Fruit fly (Drosophila melanogaster) whole organism, embryonic: ENCODE results near the gene CG6901.

Experiments
- ATbp ChIP-seq: fragments of 200-800 bp; sonication (Bioruptor generic); optimal IDR thresholded peaks from 2 replicates; lab custom pipeline; 2017; ENCODE audit warnings: missing biosample characterization, mild to moderate bottlenecking, missing genetic modification characterization, missing genetic modification reagents
- Ada2b ChIP-seq: fragments of 200-800 bp; sonication (Bioruptor generic); IDR thresholded peaks from 2 replicates; pipeline ENCODE4 v1.3.6; 2022; ENCODE audit warnings: missing biosample characterization, missing genetic modification characterization
- Atf6 ChIP-seq: fragments of 200-800 bp; sonication (Bioruptor generic); IDR thresholded peaks from 2 replicates; pipeline ENCODE4 v1.3.6; 2022; ENCODE audit warnings: missing biosample characterization, missing genetic modification characterization
- Blimp-1 ChIP-seq: fragments of 200-800 bp; sonication (Bioruptor generic); optimal IDR thresholded peaks from 3 replicates; lab custom pipeline; 2018; ENCODE audit warnings: missing biosample characterization, missing genetic modification characterization, mild to moderate bottlenecking, moderate library complexity, missing genetic modification reagents
- C15 ChIP-seq: fragments of 200-800 bp; sonication (Bioruptor generic); IDR thresholded peaks from 3 replicates; pipeline ENCODE4 v1.3.6; 2022; ENCODE audit warnings: missing biosample characterization, missing genetic modification characterization
- CG10209 ChIP-seq: fragments of 200-800 bp; sonication (Bioruptor generic); optimal IDR thresholded peaks from 3 replicates; lab custom pipeline; 2017; ENCODE audit warnings: missing biosample characterization, mild to moderate bottlenecking, missing genetic modification characterization, missing genetic modification reagents
- CG1024 ChIP-seq: fragments of 200-800 bp; sonication (Bioruptor generic); IDR thresholded peaks from 2 replicates; pipeline ENCODE4 v1.3.6; 2022; ENCODE audit warnings: missing biosample characterization, missing genetic modification characterization
- CG10543 ChIP-seq: fragments of 200-800 bp; sonication (Bioruptor generic); optimal IDR thresholded peaks from 3 replicates; lab custom pipeline; 2017; ENCODE audit warnings: missing biosample characterization, mild to moderate bottlenecking, missing genetic modification characterization, moderate library complexity
- CG11504 ChIP-seq: fragments of 200-800 bp; sonication (Bioruptor generic); optimal IDR thresholded peaks from 3 replicates; lab custom pipeline; 2019; ENCODE audit warnings: missing biosample characterization, mild to moderate bottlenecking, missing genetic modification characterization, moderate library complexity
- CG11695 ChIP-seq: fragments of 200-800 bp; sonication (Bioruptor generic); IDR thresholded peaks from 3 replicates; pipeline ENCODE4 v1.3.6; 2022; ENCODE audit warnings: missing biosample characterization, missing genetic modification characterization
- CG12769 ChIP-seq: fragments of 200-800 bp; sonication (Bioruptor generic); optimal IDR thresholded peaks from 2 replicates; lab custom pipeline; 2019; ENCODE audit warnings: missing biosample characterization, mild to moderate bottlenecking, missing genetic modification characterization, moderate library complexity
- CG15514 ChIP-seq: fragments of 200-800 bp; sonication (Bioruptor generic); optimal IDR thresholded peaks from 3 replicates; lab custom pipeline; 2017; ENCODE audit warnings: missing biosample characterization, missing genetic modification characterization, mild to moderate bottlenecking, moderate library complexity, missing genetic modification reagents
- CG17802 ChIP-seq: fragments of 200-800 bp; sonication (Bioruptor generic); optimal IDR thresholded peaks from 2 replicates; lab custom pipeline; 2018; ENCODE audit warnings: missing biosample characterization, mild to moderate bottlenecking, missing genetic modification characterization, moderate library complexity
- CG17829 ChIP-seq: fragments of 200-800 bp; optimal IDR thresholded peaks from 2 replicates; lab custom pipeline; 2019; ENCODE audit warnings: missing biosample characterization, mild to moderate bottlenecking, missing genetic modification characterization, moderate library complexity
- CG31441 ChIP-seq: fragments of 200-800 bp; sonication (Bioruptor generic); IDR thresholded peaks from 2 replicates; pipeline ENCODE4 v1.3.6; 2022; ENCODE audit warnings: missing biosample characterization, missing genetic modification characterization
- CG4404 ChIP-seq: fragments of 200-800 bp; sonication (Bioruptor generic); IDR thresholded peaks from 2 replicates; pipeline ENCODE4 v1.3.6; 2022; ENCODE audit warnings: missing biosample characterization, missing genetic modification characterization
- CG7963 ChIP-seq: fragments of 200-800 bp; sonication (Bioruptor generic); IDR thresholded peaks from 3 replicates; pipeline ENCODE4 v1.3.6; 2022; ENCODE audit warnings: missing biosample characterization, missing genetic modification characterization; ENCODE audit not compliant: partially characterized antibody
- CG8290 ChIP-seq, 3 experiments: fragments of 200-800 bp; sonication (Bioruptor generic); optimal IDR thresholded peaks; 2 replicates each; lab custom pipeline; 2016 to 2019; ENCODE audit warnings: missing biosample characterization in 3 of 3, missing genetic modification characterization in 3 of 3, mild to moderate bottlenecking in 2 of 3, moderate library complexity in 1 of 3
- CG9437 ChIP-seq: fragments of 200-800 bp; sonication (Bioruptor generic); optimal IDR thresholded peaks from 2 replicates; lab custom pipeline; 2018; ENCODE audit warnings: missing biosample characterization, mild to moderate bottlenecking, missing genetic modification characterization
- Camta ChIP-seq: fragments of 200-800 bp; sonication (Bioruptor generic); optimal IDR thresholded peaks from 2 replicates; lab custom pipeline; 2016; ENCODE audit warnings: missing biosample characterization, missing genetic modification characterization
- Chrac-16 ChIP-seq: fragments of 200-800 bp; sonication (Bioruptor generic); optimal IDR thresholded peaks from 3 replicates; lab custom pipeline; 2016; ENCODE audit warnings: missing biosample characterization, missing genetic modification characterization
- D19A ChIP-seq: fragments of 200-800 bp; optimal IDR thresholded peaks from 3 replicates; lab custom pipeline; 2019; ENCODE audit warnings: missing biosample characterization, mild to moderate bottlenecking, missing genetic modification characterization, moderate library complexity
- Deaf1 ChIP-seq: fragments of 200-800 bp; optimal IDR thresholded peaks from 3 replicates; lab custom pipeline; 2019; ENCODE audit warnings: missing biosample characterization, mild to moderate bottlenecking, missing genetic modification characterization, moderate library complexity
- Dek ChIP-seq: fragments of 200-800 bp; sonication (Bioruptor generic); optimal IDR thresholded peaks from 3 replicates; lab custom pipeline; 2019; ENCODE audit warnings: missing biosample characterization, mild to moderate bottlenecking, missing genetic modification characterization, moderate library complexity
- Dip2 ChIP-seq: fragments of 200-800 bp; sonication (Bioruptor generic); IDR thresholded peaks from 2 replicates; pipeline ENCODE4 v1.3.6; 2022; ENCODE audit warnings: missing biosample characterization, missing genetic modification characterization
- ERR ChIP-seq: fragments of 200-800 bp; sonication (Bioruptor generic); optimal IDR thresholded peaks from 2 replicates; lab custom pipeline; 2016; ENCODE audit warnings: missing biosample characterization, missing genetic modification characterization
- GATAe ChIP-seq: fragments of 200-800 bp; sonication (Bioruptor generic); conservative IDR thresholded peaks from 2 replicates; pipeline ENCODE4 v1.3.6; 2022; ENCODE audit warnings: missing biosample characterization, missing genetic modification characterization
- H15 ChIP-seq: fragments of 200-800 bp; sonication (Bioruptor generic); IDR thresholded peaks from 3 replicates; pipeline ENCODE4 v1.3.6; 2022; ENCODE audit warnings: missing biosample characterization, missing genetic modification characterization
- NFAT ChIP-seq: fragments of 200-800 bp; sonication (Bioruptor generic); IDR thresholded peaks from 2 replicates; pipeline ENCODE4 v1.3.6; 2022; ENCODE audit warnings: missing biosample characterization, missing genetic modification characterization
- Nf-YA ChIP-seq: fragments of 200-800 bp; sonication (Bioruptor generic); IDR thresholded peaks from 2 replicates; pipeline ENCODE4 v1.3.6; 2022; ENCODE audit warnings: missing biosample characterization, missing genetic modification characterization
- Poxn ChIP-seq: fragments of 200-800 bp; sonication (Bioruptor generic); IDR thresholded peaks from 2 replicates; pipeline ENCODE4 v1.3.6; 2022; ENCODE audit warnings: missing biosample characterization, missing genetic modification characterization
- Sox100B ChIP-seq: fragments of 200-800 bp; sonication (Bioruptor generic); optimal IDR thresholded peaks from 3 replicates; lab custom pipeline; 2018; ENCODE audit warnings: missing biosample characterization, mild to moderate bottlenecking, missing genetic modification characterization
- Sry-δ ChIP-seq: fragments of 200-800 bp; sonication (Bioruptor generic); optimal IDR thresholded peaks from 2 replicates; lab custom pipeline; 2016; ENCODE audit warnings: missing biosample characterization, missing genetic modification characterization
- chn ChIP-seq: fragments of 200-800 bp; sonication (Bioruptor generic); optimal IDR thresholded peaks from 2 replicates; lab custom pipeline; 2016; ENCODE audit warnings: missing biosample characterization, missing genetic modification characterization
- cwo ChIP-seq: fragments of 200-800 bp; sonication (Bioruptor generic); optimal IDR thresholded peaks from 3 replicates; lab custom pipeline; 2017; ENCODE audit warnings: missing biosample characterization, missing genetic modification characterization, mild to moderate bottlenecking, moderate library complexity, missing genetic modification reagents
- gcm ChIP-seq: fragments of 200-800 bp; sonication (Bioruptor generic); optimal IDR thresholded peaks from 2 replicates; lab custom pipeline; 2019; ENCODE audit warnings: missing biosample characterization, mild to moderate bottlenecking, missing genetic modification characterization, moderate library complexity
- ind ChIP-seq: fragments of 200-800 bp; sonication (Bioruptor generic); optimal IDR thresholded peaks from 3 replicates; lab custom pipeline; 2016; ENCODE audit warnings: missing biosample characterization, missing genetic modification characterization
- maf-S ChIP-seq: fragments of 200-800 bp; sonication (Bioruptor generic); optimal IDR thresholded peaks from 2 replicates; lab custom pipeline; 2016; ENCODE audit warnings: missing biosample characterization, missing genetic modification characterization
- oc ChIP-seq: fragments of 200-800 bp; sonication (Bioruptor generic); optimal IDR thresholded peaks from 2 replicates; lab custom pipeline; 2018; ENCODE audit warnings: missing biosample characterization, mild to moderate bottlenecking, missing genetic modification characterization, moderate library complexity
- odd ChIP-seq: fragments of 200-800 bp; sonication (Bioruptor generic); optimal IDR thresholded peaks from 2 replicates; lab custom pipeline; 2017; ENCODE audit warnings: missing biosample characterization, mild to moderate bottlenecking, missing genetic modification characterization
- p53 ChIP-seq: fragments of 200-800 bp; sonication (Bioruptor generic); optimal IDR thresholded peaks from 2 replicates; lab custom pipeline; 2016; ENCODE audit warnings: missing biosample characterization, missing genetic modification characterization
- phol ChIP-seq: fragments of 200-800 bp; sonication (Bioruptor generic); optimal IDR thresholded peaks from 3 replicates; lab custom pipeline; 2018; ENCODE audit warnings: missing biosample characterization, mild to moderate bottlenecking, missing genetic modification characterization, moderate library complexity
- prd ChIP-seq, 3 experiments: fragments of >200 bp in 2 of 3; fragments of 200-800 bp in 1 of 3; sonication (Bioruptor generic) in 1 of 3; optimal IDR thresholded peaks in 2 of 3; IDR thresholded peaks in 1 of 3; 2 replicates in 2 of 3; 3 replicates in 1 of 3; pipeline versions ENCODE4 v1.3.6 to Lab custom; 2017 to 2022; ENCODE audit warnings: missing biosample characterization in 1 of 3, missing genetic modification characterization in 1 of 3
- pros ChIP-seq: fragments of 200-800 bp; sonication (Bioruptor generic); optimal IDR thresholded peaks from 3 replicates; lab custom pipeline; 2019; ENCODE audit warnings: missing biosample characterization, mild to moderate bottlenecking, missing genetic modification characterization, moderate library complexity
- pum ChIP-seq: fragments of 200-800 bp; sonication (Bioruptor generic); optimal IDR thresholded peaks from 2 replicates; lab custom pipeline; 2016; ENCODE audit warnings: missing biosample characterization, missing genetic modification characterization
- ranshi ChIP-seq: fragments of 200-800 bp; sonication (Bioruptor generic); IDR thresholded peaks from 2 replicates; pipeline ENCODE4 v1.3.6; 2022; ENCODE audit warnings: missing biosample characterization, missing genetic modification characterization
- row ChIP-seq: fragments of 200-800 bp; sonication (Bioruptor generic); IDR thresholded peaks from 3 replicates; pipeline ENCODE4 v1.3.6; 2022; ENCODE audit warnings: missing biosample characterization, missing genetic modification characterization
- sqz ChIP-seq: fragments of 200-800 bp; sonication (Bioruptor generic); optimal IDR thresholded peaks from 3 replicates; lab custom pipeline; 2018; ENCODE audit warnings: missing biosample characterization, mild to moderate bottlenecking, missing genetic modification characterization
- tx ChIP-seq: fragments of 200-800 bp; sonication (Bioruptor generic); optimal IDR thresholded peaks from 2 replicates; lab custom pipeline; 2016; ENCODE audit warnings: missing biosample characterization, missing genetic modification characterization
- unc-4 ChIP-seq: fragments of 200-800 bp; sonication (Bioruptor generic); IDR thresholded peaks from 2 replicates; pipeline ENCODE4 v1.3.6; 2022; ENCODE audit warnings: missing biosample characterization, missing genetic modification characterization; ENCODE audit not compliant: partially characterized antibody

CG6901 gene

DNA sequence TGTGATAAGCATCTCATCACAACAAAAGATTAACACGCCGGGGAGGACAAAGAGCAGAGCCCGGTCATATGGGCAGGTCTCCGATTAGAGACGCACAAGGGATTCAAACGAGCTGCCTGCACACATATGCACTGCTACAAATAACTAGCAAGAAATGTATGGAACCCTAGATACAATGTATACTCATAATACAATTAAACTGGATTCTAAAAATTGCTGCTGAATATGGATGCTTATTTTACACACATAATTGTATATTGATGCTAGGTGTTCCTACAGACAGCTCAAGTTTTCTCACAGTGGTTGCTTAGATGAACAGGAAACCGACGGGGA lies 13.8 kb downstream of the CG6901 start (continued):
- TF ChIP-seq Nf-YA (GFP tag; lab: Robert Waterston, UW) (no peak), CG7963 (no peak), ATbp (GFP tag; lab: Kevin White, UChicago) (no peak), pum (peak; percentile 70), phol (tag; lab: Kevin White, UChicago) (peak; percentile 78), unc-4 (GFP tag; lab: Robert Waterston, UW) (no peak), sqz (GFP tag; lab: Kevin White, UChicago) (no peak), Ada2b (GFP tag; lab: Robert Waterston, UW) (no peak), p53 (GFP tag; lab: Kevin White, UChicago) (no peak), pros (GFP tag; lab: Kevin White, UChicago) (peak; percentile 42), Dip2 (GFP tag; lab: Robert Waterston, UW) (no peak), maf-S (GFP tag; lab: Kevin White, UChicago) (no peak), CG11504 (tag; lab: Kevin White, UChicago) (peak; percentile 37), Sry-δ (GFP tag; lab: Kevin White, UChicago) (peak; percentile 15), oc (tag; lab: Kevin White, UChicago) (peak; percentile 36), Camta (GFP tag; lab: Kevin White, UChicago) (peak; percentile 56), Sox100B (GFP tag; lab: Kevin White, UChicago) (no peak), odd (no peak), chn (peak; percentile 75), CG10543 (GFP tag; lab: Kevin White, UChicago) (no peak), prd (optimal IDR thresholded peaks at IDR 0.05; lab: Kevin White, UChicago) (no peak), prd (GFP tag; IDR thresholded peaks at IDR 0.05; lab: Robert Waterston, UW) (peak; percentile 90), D19A (tag; lab: Kevin White, UChicago) (no peak), Atf6 (no peak), Chrac-16 (GFP tag; lab: Kevin White, UChicago) (peak; percentile 68), Deaf1 (tag; lab: Kevin White, UChicago) (no peak), tx (peak; percentile 35), CG10209 (peak; percentile 32), H15 (GFP tag; lab: Robert Waterston, UW) (peak; percentile 39; the same call in 1 of the 3 replicates), CG17802 (no peak), gcm (peak; percentile 66), ERR (GFP tag; lab: Kevin White, UChicago) (no peak), Dek (tag; lab: Kevin White, UChicago) (no peak), C15 (GFP tag; lab: Robert Waterston, UW) (no peak), Blimp-1 (peak; percentile 62), NFAT (GFP tag; lab: Robert Waterston, UW) (no peak), GATAe (GFP tag; lab: Robert Waterston, UW) (no peak), ranshi (GFP tag; lab: Robert Waterston, UW) (0 out of 2 replicates have a peak, but pooled peaks have one; percentile 50), Poxn (GFP tag; lab: Robert Waterston, UW) (no peak), CG8290 (GFP tag; optimal IDR thresholded peaks at IDR 0.05; lab: Kevin White, UChicago) (peak; percentile 68), CG8290 (tag; optimal IDR thresholded peaks at IDR 0.05; lab: Kevin White, UChicago) (no peak), CG12769 (tag; lab: Kevin White, UChicago) (peak; percentile 13), CG15514 (no peak), CG1024 (GFP tag; lab: Robert Waterston, UW) (no peak; the same call in 1 of the 2 replicates), CG4404 (GFP tag; lab: Robert Waterston, UW) (peak; percentile 87), CG17829 (peak; percentile 83), CG11695 (no peak), ind (GFP tag; lab: Kevin White, UChicago) (peak; percentile 41), cwo (GFP tag; lab: Kevin White, UChicago) (no peak), row (GFP tag; lab: Robert Waterston, UW) (peak; percentile 77), CG31441 (peak; percentile 52; the same call in 1 of the 2 replicates), CG9437 (no peak)
